Worm (Caenorhabditis elegans): ENCODE measurements around the gene srx-2.

DNA sequence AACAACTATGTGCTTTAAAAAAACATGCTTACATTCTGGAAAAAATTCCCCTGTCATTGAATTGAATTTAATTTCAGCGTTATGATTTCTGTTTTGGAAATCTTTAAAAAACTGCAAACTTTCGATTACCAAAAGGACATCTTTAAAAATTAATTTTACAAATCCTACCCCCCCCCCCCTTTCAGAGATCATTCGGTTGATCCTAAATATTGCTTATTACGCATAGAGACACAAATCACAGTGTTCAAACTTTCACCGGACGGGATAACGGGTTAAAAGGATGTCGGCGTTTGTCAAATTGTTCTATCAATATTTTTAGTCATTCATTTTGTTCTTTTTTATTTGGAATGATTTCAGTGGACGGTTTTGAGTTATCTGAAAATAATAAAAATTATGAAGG lies 24.0 kb downstream of the srx-2 start, which contains the start of gene C25E10.4:
- TF ChIP-seq nhr-28 (tag; optimal IDR thresholded peaks at IDR 0.05) (no peak), pqm-1 (tag; optimal IDR thresholded peaks at IDR 0.05) (no peak), nhr-41 (GFP tag; IDR thresholded peaks at IDR 0.05) (no peak), egl-27 (tag; optimal IDR thresholded peaks at IDR 0.05) (no peak), aly-2 (tag; optimal IDR thresholded peaks at IDR 0.05) (no peak), ama-1 (optimal IDR thresholded peaks at IDR 0.05) (no peak), hlh-11 (tag; optimal IDR thresholded peaks at IDR 0.05) (no peak), nhr-76 (tag; optimal IDR thresholded peaks at IDR 0.05) (no peak), zag-1 (tag; optimal IDR thresholded peaks at IDR 0.05) (no peak), hif-1 (tag; optimal IDR thresholded peaks at IDR 0.05) (no peak)

All from whole organism, L4 larva.